Fruit fly (Drosophila melanogaster): ENCODE measurements around the gene CG31776.

- TF ChIP-seq foxo (GFP tag; optimal IDR thresholded peaks at IDR 0.05) (peak; percentile 49 to 66), Mio (GFP tag; optimal IDR thresholded peaks at IDR 0.05) (no peak), sage (GFP tag; optimal IDR thresholded peaks at IDR 0.05) (no peak), Dfd (GFP tag; optimal IDR thresholded peaks at IDR 0.05) (no peak), br (GFP tag; optimal IDR thresholded peaks at IDR 0.05) (peak; percentile 61), h (GFP tag; optimal IDR thresholded peaks at IDR 0.05) (peak; percentile 74), woc (GFP tag; optimal IDR thresholded peaks at IDR 0.05) (peak; percentile 39), usp (GFP tag; optimal IDR thresholded peaks at IDR 0.05) (no peak), Myc (optimal IDR thresholded peaks at IDR 0.05) (no peak), dl (GFP tag; optimal IDR thresholded peaks at IDR 0.05; ENCODE audit: insufficient read depth in 1 of 2, partially characterized antibody in 2 of 2) (peak; percentile 68 to 86)
These were observed 8.3 kb downstream of the CG31776 start, which contains the start of gene Thor for dm6 chr2L:3478034-3478880.
